Worm (Caenorhabditis elegans) whole organism, L4 larva: Measurements from ENCODE around the gene F22E5.12.

Experiments
- dpl-1 ChIP-seq: fragments of 150-350 bp; optimal IDR thresholded peaks from 2 replicates; lab custom pipeline; 2014; ENCODE audit warnings: missing biosample characterization, missing genetic modification reagents, missing genetic modification characterization
- fkh-10 ChIP-seq: fragments of 150-350 bp; optimal IDR thresholded peaks from 2 replicates; lab custom pipeline; 2014; ENCODE audit warnings: missing biosample characterization, missing genetic modification reagents, missing genetic modification characterization
- fos-1 ChIP-seq: fragments of 150-350 bp; optimal IDR thresholded peaks from 2 replicates; lab custom pipeline; 2014; ENCODE audit warnings: missing biosample characterization, missing genetic modification characterization
- nhr-77 ChIP-seq: fragments of 150-350 bp; optimal IDR thresholded peaks from 2 replicates; lab custom pipeline; 2014; ENCODE audit warnings: missing biosample characterization, missing genetic modification characterization

DNA sequence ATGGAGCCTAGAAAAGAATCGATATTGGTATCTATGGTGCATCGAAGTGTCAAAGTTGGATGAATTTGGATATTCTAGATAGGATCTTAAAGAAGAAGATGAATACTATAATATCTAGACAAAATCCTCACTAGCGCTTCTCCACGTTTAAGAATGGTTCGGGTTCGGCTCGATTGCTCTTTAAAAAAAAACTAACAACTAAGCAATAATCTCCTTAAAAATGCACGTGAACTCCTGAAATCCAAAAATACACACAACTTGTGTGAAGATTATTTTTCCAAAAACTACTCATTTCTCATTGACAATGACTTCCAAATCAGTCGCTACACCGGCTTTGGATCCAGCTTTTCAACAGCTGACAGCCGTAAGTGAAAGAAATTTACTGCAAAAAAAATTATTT is 15.5 kb downstream of the F22E5.12 start, which contains the start of gene D2062.1:
- no peak for TF ChIP-seq dpl-1 (GFP tag; lab: Kevin White, UChicago)
- no peak for TF ChIP-seq fkh-10
- no peak for TF ChIP-seq fos-1 (tag; lab: Kevin White, UChicago)
- no peak for TF ChIP-seq nhr-77 (tag; lab: Kevin White, UChicago)
